Worm (Caenorhabditis elegans): ENCODE data around the gene ptp-2.

The ptp-2 gene

DNA sequence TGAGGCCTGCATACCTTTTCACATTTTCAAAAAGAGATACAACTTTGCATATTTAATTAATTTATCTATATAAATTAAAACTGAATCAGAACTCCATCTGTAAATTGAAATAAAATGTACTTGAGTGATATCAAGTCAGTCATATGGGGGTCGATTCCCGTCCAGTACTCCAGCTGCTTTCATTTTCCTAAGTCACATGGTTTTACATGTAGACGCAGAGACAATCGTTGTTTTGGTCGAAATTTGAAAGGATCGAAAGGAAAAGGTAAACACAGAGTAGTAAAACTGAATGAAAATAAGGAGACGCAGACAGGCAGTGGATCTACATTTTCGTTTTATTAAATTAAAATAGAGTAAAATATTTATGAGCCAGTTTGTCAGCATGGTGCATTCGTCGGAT, 44.3 kb upstream of the ptp-2 start (continued):
- TF ChIP-seq hlh-17 (GFP tag; optimal IDR thresholded peaks at IDR 0.05; ENCODE audit: borderline replicate concordance) (no peak), zag-1 (tag; optimal IDR thresholded peaks at IDR 0.05) (no peak), lir-3 (tag; optimal IDR thresholded peaks at IDR 0.05; ENCODE audit: poor library complexity) (peak; percentile 4), ceh-90 (tag; optimal IDR thresholded peaks at IDR 0.05) (no peak), alr-1 (tag; optimal IDR thresholded peaks at IDR 0.05; ENCODE audit: borderline replicate concordance) (no peak), lsy-2 (tag; optimal IDR thresholded peaks at IDR 0.05) (peak; percentile 35 to 49), zip-4 (GFP tag; optimal IDR thresholded peaks at IDR 0.05) (no peak), ceh-82 (tag; optimal IDR thresholded peaks at IDR 0.05) (no peak), nhr-28 (tag; optimal IDR thresholded peaks at IDR 0.05) (no peak), ets-5 (GFP tag; IDR thresholded peaks at IDR 0.05) (no peak), xbp-1 (tag; optimal IDR thresholded peaks at IDR 0.05) (no peak), egl-13 (tag; optimal IDR thresholded peaks at IDR 0.05) (no peak), isw-1 (GFP tag; IDR thresholded peaks at IDR 0.05) (no peak), snu-23 (GFP tag; optimal IDR thresholded peaks at IDR 0.05) (peak; percentile 70), nhr-237 (tag; optimal IDR thresholded peaks at IDR 0.05) (no peak), nhr-11 (tag; optimal IDR thresholded peaks at IDR 0.05) (no peak), Y116A8C.19 (tag; optimal IDR thresholded peaks at IDR 0.05; ENCODE audit: borderline replicate concordance) (no peak), F16B12.6 (tag; optimal IDR thresholded peaks at IDR 0.05) (no peak), dpl-1 (GFP tag; optimal IDR thresholded peaks at IDR 0.05) (peak in 2 of 3 experiments; percentile 33 to 39), pax-3 (tag; optimal IDR thresholded peaks at IDR 0.05) (no peak), efl-1 (optimal IDR thresholded peaks at IDR 0.05) (peak in 1 of 2 experiments; percentile 25), efl-1 (GFP tag; optimal IDR thresholded peaks at IDR 0.05 in 1 of 2) (peak; percentile 25 to 88), C04F5.9 (tag; optimal IDR thresholded peaks at IDR 0.05) (no peak), tbx-2 (tag; optimal IDR thresholded peaks at IDR 0.05) (no peak), ztf-4 (tag; optimal IDR thresholded peaks at IDR 0.05) (no peak), unc-130 (tag; optimal IDR thresholded peaks at IDR 0.05) (peak; percentile 43), nhr-84 (tag; optimal IDR thresholded peaks at IDR 0.05) (no peak), hpl-2 (GFP tag; optimal IDR thresholded peaks at IDR 0.05) (no peak), nhr-77 (tag; optimal IDR thresholded peaks at IDR 0.05) (no peak), lin-39 (tag; optimal IDR thresholded peaks at IDR 0.05) (no peak), unc-62 (GFP tag; optimal IDR thresholded peaks at IDR 0.05) (no peak), hlh-4 (tag; optimal IDR thresholded peaks at IDR 0.05) (no peak), ceh-63 (GFP tag; optimal IDR thresholded peaks at IDR 0.05) (no peak), elt-3 (tag; optimal IDR thresholded peaks at IDR 0.05) (peak in 2 of 6 experiments; percentile 31 to 64), nhr-71 (tag; optimal IDR thresholded peaks at IDR 0.05) (peak; percentile 71), C34B4.2 (tag; optimal IDR thresholded peaks at IDR 0.05) (no peak)

DNA sequence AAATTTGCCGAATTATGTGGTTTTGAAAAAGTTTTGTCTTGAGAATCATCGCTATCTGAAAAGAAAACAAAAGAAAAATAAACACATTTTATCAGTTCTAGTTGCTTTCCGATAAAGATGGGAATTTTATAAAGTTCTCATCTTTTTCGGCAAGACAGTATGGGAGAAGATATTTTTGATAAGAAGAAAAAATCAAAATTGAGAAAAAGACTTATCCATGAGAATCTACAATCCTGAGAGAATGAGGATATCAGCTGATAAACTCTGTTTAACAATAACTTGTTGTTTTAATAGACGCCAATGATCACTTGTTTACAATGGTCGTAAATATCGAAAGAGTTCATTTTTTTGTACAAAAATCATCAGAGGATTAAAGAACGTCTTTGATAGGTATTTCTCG, 42.4 kb upstream of the ptp-2 start, which contains the start of gene F55C12.6:
TSS of gene F55C12.6 (minus strand) at position 101 of the 400 bp plus-strand sequence.
- TF ChIP-seq ceh-90 (tag; optimal IDR thresholded peaks at IDR 0.05) = no peak
- TF ChIP-seq nhr-47 (tag; optimal IDR thresholded peaks at IDR 0.05) = no peak
- TF ChIP-seq Y116A8C.19 (tag; optimal IDR thresholded peaks at IDR 0.05; ENCODE audit: borderline replicate concordance) = no peak
- no peak for TF ChIP-seq sox-4 (tag; optimal IDR thresholded peaks at IDR 0.05)
- TF ChIP-seq nhr-237 (tag; optimal IDR thresholded peaks at IDR 0.05) = no peak
- TF ChIP-seq lsy-2 (tag; optimal IDR thresholded peaks at IDR 0.05) = no peak
- no peak for TF ChIP-seq C04F5.9 (tag; optimal IDR thresholded peaks at IDR 0.05)
- no peak for TF ChIP-seq tlp-1 (tag; optimal IDR thresholded peaks at IDR 0.05)
- TF ChIP-seq lin-15B (tag; optimal IDR thresholded peaks at IDR 0.05) = no peak
- no peak for TF ChIP-seq isw-1 (GFP tag; IDR thresholded peaks at IDR 0.05)
- no peak for TF ChIP-seq blmp-1 (tag; optimal IDR thresholded peaks at IDR 0.05)
- TF ChIP-seq ztf-11 (tag; optimal IDR thresholded peaks at IDR 0.05) = no peak
- no peak for TF ChIP-seq vab-15 (tag; optimal IDR thresholded peaks at IDR 0.05)
- TF ChIP-seq elt-2 (tag; optimal IDR thresholded peaks at IDR 0.05) = no peak
- TF ChIP-seq aly-2 (tag; optimal IDR thresholded peaks at IDR 0.05) = no peak
- TF ChIP-seq zip-4 (GFP tag; optimal IDR thresholded peaks at IDR 0.05) = no peak
- TF ChIP-seq nhr-20 (tag; optimal IDR thresholded peaks at IDR 0.05) = no peak
- no peak for TF ChIP-seq elt-3 (tag; optimal IDR thresholded peaks at IDR 0.05)
- no peak for TF ChIP-seq unc-98 (GFP tag; IDR thresholded peaks at IDR 0.05)
- TF ChIP-seq pax-3 (tag; optimal IDR thresholded peaks at IDR 0.05) = no peak

Measured in whole organism, L1 larva.